Fruit fly (Drosophila melanogaster) ovary, adult (tissue): ENCODE results near the gene CG9121.

Experiments used
- CG17801 ChIP-seq: fragments of 200-800 bp; optimal IDR thresholded peaks from 2 replicates; lab custom pipeline; 2019; ENCODE audit warnings: missing biosample characterization, mild to moderate bottlenecking, missing genetic modification characterization, moderate library complexity; ENCODE audit not compliant: partially characterized antibody

The CG9121 gene

dm6 chr2L:5000287-5000871 lies 50.5 kb downstream of the CG9121 start:
- peak; percentile 77 for TF ChIP-seq CG17801 (GFP tag; lab: Kevin White, UChicago)

- TF ChIP-seq CG17801 (GFP tag; lab: Kevin White, UChicago) = peak; percentile 77
Measured at dm6 chr2L:4999389-5000032, 51.4 kb downstream of the CG9121 start.

DNA sequence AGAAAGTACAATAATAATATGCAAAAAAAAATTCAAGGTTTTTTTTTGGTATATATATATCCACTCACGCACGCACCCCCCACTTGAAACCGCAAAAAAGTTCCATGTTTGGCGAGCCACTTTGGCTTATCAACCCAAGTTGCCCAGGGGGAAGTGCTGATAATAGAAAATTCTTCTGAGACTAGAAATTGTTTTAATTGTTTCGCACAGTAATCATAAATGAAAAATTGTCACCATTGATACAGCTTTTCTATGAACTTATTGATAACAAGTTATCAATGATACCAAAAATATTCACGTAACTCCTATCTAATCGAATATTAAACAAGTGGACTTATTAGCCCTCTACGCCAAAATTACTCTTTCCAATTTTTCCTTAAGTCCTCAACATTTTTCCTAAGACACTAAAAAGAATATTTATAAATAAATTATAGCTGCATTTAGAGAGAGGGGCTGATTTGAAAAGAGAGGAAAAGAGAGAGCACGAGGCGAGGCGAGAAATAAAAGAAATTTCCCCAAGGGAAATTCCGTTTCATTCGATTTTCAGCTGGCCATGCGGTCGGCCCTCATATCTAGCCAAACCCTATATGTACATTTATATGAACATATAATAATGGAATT lies 52.2 kb downstream of the CG9121 start:
- TF ChIP-seq CG17801 (GFP tag; lab: Kevin White, UChicago) = no peak

DNA sequence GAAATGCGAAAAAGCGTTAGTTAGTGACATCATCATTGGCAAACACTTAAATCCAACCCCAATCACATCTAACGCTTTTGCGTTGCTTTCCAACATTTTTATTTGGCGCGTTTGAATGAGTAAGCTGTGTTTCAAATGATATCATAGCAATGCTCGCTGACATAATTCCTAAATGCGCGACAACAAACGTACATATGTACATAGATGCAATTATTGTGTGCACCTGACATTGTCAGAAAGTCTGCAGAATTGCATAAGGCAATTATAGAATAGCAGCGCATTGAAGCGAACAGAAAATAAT lies 52.7 kb downstream of the CG9121 start:
- no peak for TF ChIP-seq CG17801 (GFP tag; lab: Kevin White, UChicago)
